Fruit fly (Drosophila melanogaster): ENCODE results near the gene LeuRS.

LeuRS gene

dm6 chr2L:3514569-3515191 is at the start of gene LeuRS, which contains the start of gene CG17593:
LeuRS (minus strand) TSS chr2L:3514656.
CG17593 (plus strand) TSS chr2L:3514872.
- TF ChIP-seq Myc (optimal IDR thresholded peaks at IDR 0.05) (peak; percentile 33), Mio (GFP tag; optimal IDR thresholded peaks at IDR 0.05) (no peak), sv (GFP tag; optimal IDR thresholded peaks at IDR 0.05) (no peak), brk (GFP tag; optimal IDR thresholded peaks at IDR 0.05) (no peak)

- TF ChIP-seq foxo (GFP tag; optimal IDR thresholded peaks at IDR 0.05) (peak in 1 of 2 experiments; percentile 33), HLH106 (tag; optimal IDR thresholded peaks at IDR 0.05) (peak; percentile 32), Hnf4 (GFP tag; optimal IDR thresholded peaks at IDR 0.05) (peak; percentile 8), tai (GFP tag; optimal IDR thresholded peaks at IDR 0.05) (no peak), h (GFP tag; optimal IDR thresholded peaks at IDR 0.05) (peak; percentile 34), psq (GFP tag; optimal IDR thresholded peaks at IDR 0.05) (peak; percentile 36), br (GFP tag; optimal IDR thresholded peaks at IDR 0.05) (peak; percentile 25), ey (GFP tag; optimal IDR thresholded peaks at IDR 0.05) (peak; percentile 46), rgr (GFP tag; optimal IDR thresholded peaks at IDR 0.05) (peak; percentile 21), sage (GFP tag; optimal IDR thresholded peaks at IDR 0.05) (no peak), fru (GFP tag; optimal IDR thresholded peaks at IDR 0.05) (peak; percentile 52), brk (GFP tag; optimal IDR thresholded peaks at IDR 0.05) (no peak), Dif (GFP tag; optimal IDR thresholded peaks at IDR 0.05; ENCODE audit: partially characterized antibody) (no peak), Myc (optimal IDR thresholded peaks at IDR 0.05) (no peak), Sp1 (GFP tag; optimal IDR thresholded peaks at IDR 0.05) (peak; percentile 1), woc (GFP tag; optimal IDR thresholded peaks at IDR 0.05) (peak; percentile 25)
These were observed 48.0 kb upstream of the LeuRS start for dm6 chr2L:3562435-3562834.

- TF ChIP-seq brk (GFP tag; optimal IDR thresholded peaks at IDR 0.05) (no peak), rgr (GFP tag; optimal IDR thresholded peaks at IDR 0.05) (peak; percentile 53), Mio (GFP tag; optimal IDR thresholded peaks at IDR 0.05) (no peak), Jra (GFP tag; optimal IDR thresholded peaks at IDR 0.05) (no peak), ey (GFP tag; optimal IDR thresholded peaks at IDR 0.05) (peak; percentile 5), fru (GFP tag; optimal IDR thresholded peaks at IDR 0.05) (peak; percentile 8), br (GFP tag; optimal IDR thresholded peaks at IDR 0.05) (peak; percentile 14), Hnf4 (GFP tag; optimal IDR thresholded peaks at IDR 0.05) (peak; percentile 46), Hr78 (GFP tag; optimal IDR thresholded peaks at IDR 0.05) (no peak), HLH106 (tag; optimal IDR thresholded peaks at IDR 0.05) (peak; percentile 31), dl (GFP tag; optimal IDR thresholded peaks at IDR 0.05; ENCODE audit: insufficient read depth in 1 of 2, partially characterized antibody in 2 of 2) (no peak), lola (GFP tag; optimal IDR thresholded peaks at IDR 0.05) (no peak), h (GFP tag; optimal IDR thresholded peaks at IDR 0.05) (peak; percentile 23), jim (GFP tag; optimal IDR thresholded peaks at IDR 0.05) (no peak), GATAd (GFP tag; optimal IDR thresholded peaks at IDR 0.05) (no peak), OdsH (GFP tag; optimal IDR thresholded peaks at IDR 0.05) (peak; percentile 68), sage (GFP tag; optimal IDR thresholded peaks at IDR 0.05) (no peak), dsf (GFP tag; optimal IDR thresholded peaks at IDR 0.05; ENCODE audit: borderline replicate concordance) (no peak), CG32264 (GFP tag; optimal IDR thresholded peaks at IDR 0.05) (no peak), CrebA (GFP tag; optimal IDR thresholded peaks at IDR 0.05; ENCODE audit: borderline replicate concordance) (no peak), Dfd (GFP tag; optimal IDR thresholded peaks at IDR 0.05) (no peak), psq (GFP tag; optimal IDR thresholded peaks at IDR 0.05) (peak; percentile 33), Myc (optimal IDR thresholded peaks at IDR 0.05) (no peak), Rel (GFP tag; optimal IDR thresholded peaks at IDR 0.05) (no peak), Rel (tag; optimal IDR thresholded peaks at IDR 0.05) (no peak), sv (GFP tag; optimal IDR thresholded peaks at IDR 0.05) (no peak), Hr83 (GFP tag; optimal IDR thresholded peaks at IDR 0.05; ENCODE audit: poor library complexity, severe bottlenecking) (no peak), dmrt93B (GFP tag; optimal IDR thresholded peaks at IDR 0.05) (no peak), Vsx2 (GFP tag; optimal IDR thresholded peaks at IDR 0.05; ENCODE audit: partially characterized antibody) (no peak), usp (GFP tag; optimal IDR thresholded peaks at IDR 0.05) (no peak), pan (optimal IDR thresholded peaks at IDR 0.05) (no peak), N (GFP tag; optimal IDR thresholded peaks at IDR 0.05) (no peak), Dif (GFP tag; optimal IDR thresholded peaks at IDR 0.05; ENCODE audit: partially characterized antibody) (no peak), foxo (GFP tag; optimal IDR thresholded peaks at IDR 0.05) (peak in 1 of 2 experiments; percentile 54), Sp1 (GFP tag; optimal IDR thresholded peaks at IDR 0.05) (peak; percentile 49), Abd-B (GFP tag; optimal IDR thresholded peaks at IDR 0.05) (no peak), tai (GFP tag; optimal IDR thresholded peaks at IDR 0.05) (no peak), woc (GFP tag; optimal IDR thresholded peaks at IDR 0.05) (no peak), CG9705 (GFP tag; optimal IDR thresholded peaks at IDR 0.05) (no peak)
These were observed 45.2 kb upstream of the LeuRS start for dm6 chr2L:3559647-3560046.
